Fruit fly (Drosophila melanogaster) whole organism, wandering third instar larva: ENCODE results near the gene Neu2.

Experiments used
- Abd-B ChIP-seq: fragments of >200 bp; optimal IDR thresholded peaks from 2 replicates; lab custom pipeline; 2017; ENCODE audit warnings: missing biosample characterization, missing genetic modification characterization
- CG32264 ChIP-seq: fragments of 200-800 bp; sonication (Bioruptor generic); optimal IDR thresholded peaks from 2 replicates; lab custom pipeline; 2016; ENCODE audit warnings: missing biosample characterization, missing genetic modification characterization
- CG9705 ChIP-seq: fragments of 200-800 bp; sonication (Bioruptor generic); optimal IDR thresholded peaks from 2 replicates; lab custom pipeline; 2018; ENCODE audit warnings: missing biosample characterization, mild to moderate bottlenecking, missing genetic modification characterization
- CrebA ChIP-seq: fragments of 200-800 bp; sonication (Bioruptor generic); optimal IDR thresholded peaks from 2 replicates; lab custom pipeline; 2016; ENCODE audit warnings: missing biosample characterization, mild to moderate bottlenecking, missing genetic modification characterization, borderline replicate concordance
- Dfd ChIP-seq: fragments of >200 bp; optimal IDR thresholded peaks from 2 replicates; lab custom pipeline; 2017; ENCODE audit warnings: missing biosample characterization, missing genetic modification characterization
- Dif ChIP-seq: fragments of 200-275, 200-300 bp; sonication (Bioruptor generic); optimal IDR thresholded peaks from 2 replicates; lab custom pipeline; 2018; ENCODE audit warnings: missing biosample characterization, missing genetic modification characterization; ENCODE audit not compliant: partially characterized antibody
- GATAd ChIP-seq: sonication (Bioruptor generic); optimal IDR thresholded peaks from 2 replicates; lab custom pipeline; 2016; ENCODE audit warnings: missing biosample characterization, missing genetic modification characterization
- HLH106 ChIP-seq: fragments of 200-800 bp; optimal IDR thresholded peaks from 3 replicates; lab custom pipeline; 2019; ENCODE audit warnings: missing biosample characterization, mild to moderate bottlenecking, missing genetic modification characterization, moderate library complexity
- Hnf4 ChIP-seq: fragments of 200-800 bp; sonication (Bioruptor generic); optimal IDR thresholded peaks from 2 replicates; lab custom pipeline; 2016; ENCODE audit warnings: missing biosample characterization, mild to moderate bottlenecking, missing genetic modification characterization
- Hr78 ChIP-seq: fragments of >200 bp; optimal IDR thresholded peaks from 2 replicates; lab custom pipeline; 2017; ENCODE audit warnings: missing biosample characterization, missing genetic modification characterization
- Hr83 ChIP-seq: fragments of 200-300 bp; sonication (Bioruptor generic); optimal IDR thresholded peaks from 2 replicates; lab custom pipeline; 2016; ENCODE audit warnings: missing biosample characterization, mild to moderate bottlenecking, missing genetic modification characterization, moderate library complexity; ENCODE audit not compliant: poor library complexity, severe bottlenecking
- Jra ChIP-seq: sonication (Bioruptor generic); optimal IDR thresholded peaks from 2 replicates; lab custom pipeline; 2016; ENCODE audit warnings: missing biosample characterization, missing genetic modification characterization
- Mio ChIP-seq: sonication (Bioruptor generic); optimal IDR thresholded peaks from 2 replicates; lab custom pipeline; 2016; ENCODE audit warnings: missing biosample characterization, missing genetic modification characterization
- Myc ChIP-seq: fragments of >200 bp; optimal IDR thresholded peaks from 2 replicates; lab custom pipeline; 2017
- N ChIP-seq: fragments of >200 bp; optimal IDR thresholded peaks from 2 replicates; lab custom pipeline; 2018; ENCODE audit warnings: missing biosample characterization, missing external identifiers, missing genetic modification characterization
- OdsH ChIP-seq: fragments of 200-800 bp; sonication (Bioruptor generic); optimal IDR thresholded peaks from 2 replicates; lab custom pipeline; 2016; ENCODE audit warnings: missing biosample characterization, mild to moderate bottlenecking, missing genetic modification characterization
- Rel ChIP-seq, 2 experiments: fragments of 200-800 bp; sonication (Bioruptor generic) in 1 of 2; optimal IDR thresholded peaks; 2 replicates in 1 of 2; 3 replicates in 1 of 2; lab custom pipeline; 2016 to 2019; ENCODE audit warnings: mild to moderate bottlenecking in 2 of 2, missing biosample characterization in 2 of 2, missing genetic modification characterization in 2 of 2, moderate library complexity in 1 of 2
- Sp1 ChIP-seq: fragments of 200-800 bp; sonication (Bioruptor generic); optimal IDR thresholded peaks from 3 replicates; lab custom pipeline; 2019; ENCODE audit warnings: missing biosample characterization, mild to moderate bottlenecking, missing genetic modification characterization, moderate library complexity
- Vsx2 ChIP-seq: fragments of 200-300, 225-300 bp; sonication (Bioruptor generic); optimal IDR thresholded peaks from 2 replicates; lab custom pipeline; 2018; ENCODE audit warnings: missing biosample characterization, missing genetic modification characterization; ENCODE audit not compliant: partially characterized antibody
- br ChIP-seq: fragments of 200-800 bp; sonication (Bioruptor generic); optimal IDR thresholded peaks from 2 replicates; lab custom pipeline; 2016; ENCODE audit warnings: missing biosample characterization, missing genetic modification characterization
- brk ChIP-seq: fragments of 200-800 bp; sonication (Bioruptor generic); optimal IDR thresholded peaks from 2 replicates; lab custom pipeline; 2016; ENCODE audit warnings: missing biosample characterization, mild to moderate bottlenecking, missing genetic modification characterization
- dl ChIP-seq, 2 experiments: fragments of 175-275, 200-275 bp in 1 of 2; fragments of 200-275 bp in 1 of 2; sonication (Bioruptor generic); optimal IDR thresholded peaks; lab custom pipeline; 2018; ENCODE audit warnings: mild to moderate bottlenecking in 2 of 2, missing biosample characterization in 2 of 2, missing genetic modification characterization in 2 of 2, moderate library complexity in 2 of 2; ENCODE audit not compliant: partially characterized antibody in 2 of 2, insufficient read depth in 1 of 2
- dmrt93B ChIP-seq: fragments of 200-800 bp; sonication (Bioruptor generic); optimal IDR thresholded peaks from 2 replicates; lab custom pipeline; 2018; ENCODE audit warnings: missing biosample characterization, mild to moderate bottlenecking, missing genetic modification characterization
- dsf ChIP-seq: sonication (Bioruptor generic); optimal IDR thresholded peaks from 2 replicates; lab custom pipeline; 2016; ENCODE audit warnings: missing biosample characterization, missing genetic modification characterization, borderline replicate concordance
- ey ChIP-seq: fragments of 200-800 bp; sonication (Bioruptor generic); optimal IDR thresholded peaks from 2 replicates; lab custom pipeline; 2016; ENCODE audit warnings: missing biosample characterization, missing genetic modification characterization
- foxo ChIP-seq, 2 experiments: fragments of 200-800 bp; sonication (Bioruptor generic); optimal IDR thresholded peaks; 2 replicates in 1 of 2; 3 replicates in 1 of 2; lab custom pipeline; 2016 to 2017; ENCODE audit warnings: missing biosample characterization in 2 of 2, missing genetic modification characterization in 2 of 2
- fru ChIP-seq: fragments of 200-800 bp; sonication (Bioruptor generic); optimal IDR thresholded peaks from 3 replicates; lab custom pipeline; 2016; ENCODE audit warnings: missing biosample characterization, mild to moderate bottlenecking, missing genetic modification characterization
- h ChIP-seq: fragments of 200-800 bp; sonication (Bioruptor generic); optimal IDR thresholded peaks from 3 replicates; lab custom pipeline; 2016; ENCODE audit warnings: missing biosample characterization, mild to moderate bottlenecking, missing genetic modification characterization
- jim ChIP-seq: fragments of 175-275, 200-325 bp; sonication (Bioruptor generic); optimal IDR thresholded peaks from 2 replicates; lab custom pipeline; 2016; ENCODE audit warnings: missing biosample characterization, mild to moderate bottlenecking, missing genetic modification characterization
- lola ChIP-seq: fragments of >200 bp; optimal IDR thresholded peaks from 2 replicates; lab custom pipeline; 2017; ENCODE audit warnings: missing biosample characterization, missing genetic modification characterization
- pan ChIP-seq: fragments of >200 bp; optimal IDR thresholded peaks from 2 replicates; lab custom pipeline; 2017
- psq ChIP-seq: fragments of 200-800 bp; sonication (Bioruptor generic); optimal IDR thresholded peaks from 3 replicates; lab custom pipeline; 2017; ENCODE audit warnings: missing biosample characterization, mild to moderate bottlenecking, missing genetic modification characterization, moderate library complexity
- rgr ChIP-seq: fragments of 200-800 bp; sonication (Bioruptor generic); optimal IDR thresholded peaks from 3 replicates; lab custom pipeline; 2016; ENCODE audit warnings: missing biosample characterization, mild to moderate bottlenecking, missing genetic modification characterization
- sage ChIP-seq: fragments of 200-800 bp; sonication (Bioruptor generic); optimal IDR thresholded peaks from 2 replicates; lab custom pipeline; 2016; ENCODE audit warnings: missing biosample characterization, mild to moderate bottlenecking, missing genetic modification characterization
- sv ChIP-seq: fragments of 200-800 bp; sonication (Bioruptor generic); optimal IDR thresholded peaks from 3 replicates; lab custom pipeline; 2016; ENCODE audit warnings: missing biosample characterization, missing genetic modification characterization
- tai ChIP-seq: sonication (Bioruptor generic); optimal IDR thresholded peaks from 2 replicates; lab custom pipeline; 2016; ENCODE audit warnings: missing biosample characterization, missing genetic modification characterization
- usp ChIP-seq: fragments of >200 bp; optimal IDR thresholded peaks from 2 replicates; lab custom pipeline; 2017; ENCODE audit warnings: missing biosample characterization, missing genetic modification characterization
- woc ChIP-seq: sonication (Bioruptor generic); optimal IDR thresholded peaks from 2 replicates; lab custom pipeline; 2016; ENCODE audit warnings: missing biosample characterization, mild to moderate bottlenecking, missing genetic modification characterization

The Neu2 gene

dm6 chr3L:21515823-21516715 lies 25.7 kb upstream of the Neu2 start, which contains the start of the genes SAK and Cdk12:
Gene SAK (minus strand): TSS chr3L:21515887.
Gene Cdk12 (plus strand): TSS chr3L:21516306.
- TF ChIP-seq OdsH: peak; percentile 77
- TF ChIP-seq dl (GFP tag; optimal IDR thresholded peaks at IDR 0.05; lab: Kevin White, UChicago; ENCODE audit: insufficient read depth in 1 of 2, partially characterized antibody in 2 of 2): no peak
- TF ChIP-seq pan (lab: Kevin White, UChicago): no peak
- peak; percentile 18 for TF ChIP-seq Myc (lab: Kevin White, UChicago)
- TF ChIP-seq CG9705: peak; percentile 71
- peak; percentile 80 for TF ChIP-seq psq (GFP tag; lab: Kevin White, UChicago)
- no peak for TF ChIP-seq Dif (GFP tag; lab: Kevin White, UChicago)
- peak; percentile 34 for TF ChIP-seq dsf (GFP tag; lab: Kevin White, UChicago)
- no peak for TF ChIP-seq CrebA (GFP tag; lab: Kevin White, UChicago)
- TF ChIP-seq lola (GFP tag; lab: Kevin White, UChicago): no peak
- TF ChIP-seq h (GFP tag; lab: Kevin White, UChicago): peak; percentile 70
- peak; percentile 79 for TF ChIP-seq fru (GFP tag; lab: Kevin White, UChicago)
- TF ChIP-seq woc (GFP tag; lab: Kevin White, UChicago): peak; percentile 55
- peak; percentile 56 for TF ChIP-seq br (GFP tag; lab: Kevin White, UChicago)
- TF ChIP-seq Hnf4 (GFP tag; lab: Kevin White, UChicago): peak; percentile 71
- no peak for TF ChIP-seq CG32264
- TF ChIP-seq brk (GFP tag; lab: Kevin White, UChicago): peak; percentile 57
- TF ChIP-seq rgr (GFP tag; lab: Kevin White, UChicago): peak; percentile 85
- TF ChIP-seq Rel (GFP tag; optimal IDR thresholded peaks at IDR 0.05; lab: Kevin White, UChicago): peak; percentile 42
- peak; percentile 48 for TF ChIP-seq Rel (tag; optimal IDR thresholded peaks at IDR 0.05; lab: Kevin White, UChicago)
- TF ChIP-seq Jra (GFP tag; lab: Kevin White, UChicago): peak; percentile 62
- TF ChIP-seq foxo (GFP tag; optimal IDR thresholded peaks at IDR 0.05; lab: Kevin White, UChicago): peak in 1 of 2 experiments; percentile 89
- TF ChIP-seq HLH106 (tag; lab: Kevin White, UChicago): peak; percentile 90
- TF ChIP-seq Mio (GFP tag; lab: Kevin White, UChicago): no peak
- peak; percentile 82 for TF ChIP-seq Hr83 (GFP tag; lab: Kevin White, UChicago)
- TF ChIP-seq Dfd (GFP tag; lab: Kevin White, UChicago): no peak
- no peak for TF ChIP-seq tai (GFP tag; lab: Kevin White, UChicago)
- TF ChIP-seq Hr78: peak; percentile 64
- no peak for TF ChIP-seq Abd-B
- no peak for TF ChIP-seq Vsx2 (GFP tag; lab: Kevin White, UChicago)
- TF ChIP-seq sage (GFP tag; lab: Kevin White, UChicago): peak; percentile 55
- peak; percentile 50 for TF ChIP-seq GATAd (GFP tag; lab: Kevin White, UChicago)
- TF ChIP-seq sv (GFP tag; lab: Kevin White, UChicago): peak; percentile 79
- TF ChIP-seq Sp1 (GFP tag; lab: Kevin White, UChicago): peak; percentile 87
- no peak for TF ChIP-seq usp (GFP tag; lab: Kevin White, UChicago)
- TF ChIP-seq jim: no peak
- peak; percentile 80 for TF ChIP-seq dmrt93B (GFP tag; lab: Kevin White, UChicago)
- peak; percentile 58 for TF ChIP-seq ey (GFP tag; lab: Kevin White, UChicago)
- peak; percentile 69 for TF ChIP-seq N (GFP tag; lab: Kevin White, UChicago)
